Fruit fly (Drosophila melanogaster) whole organism, embryonic: ENCODE measurements around the gene bumpel.
A peak's percentile ranks its signal among the peaks of the same experiment; 100 is the strongest.

Source experiments
- B-H1 ChIP-seq: fragments of 200-800 bp; sonication (Bioruptor generic); IDR thresholded peaks from 3 replicates; pipeline ENCODE4 v1.3.6; 2022; ENCODE audit warnings: missing biosample characterization, missing genetic modification characterization
- Bteb2 ChIP-seq: fragments of 200-800 bp; sonication (Bioruptor generic); optimal IDR thresholded peaks from 2 replicates; lab custom pipeline; 2016; ENCODE audit warnings: missing biosample characterization, missing genetic modification characterization
- CG10321 ChIP-seq: fragments of 200-800 bp; sonication (Bioruptor generic); IDR thresholded peaks from 2 replicates; pipeline ENCODE4 v1.3.6; 2022; ENCODE audit warnings: missing biosample characterization, missing genetic modification characterization
- CG11398 ChIP-seq: fragments of 200-800 bp; sonication (Bioruptor generic); optimal IDR thresholded peaks from 2 replicates; lab custom pipeline; 2016; ENCODE audit warnings: missing biosample characterization, missing genetic modification characterization
- CG11504 ChIP-seq: fragments of 200-800 bp; sonication (Bioruptor generic); optimal IDR thresholded peaks from 3 replicates; lab custom pipeline; 2019; ENCODE audit warnings: missing biosample characterization, mild to moderate bottlenecking, missing genetic modification characterization, moderate library complexity
- CG11560 ChIP-seq: fragments of 200-800 bp; sonication (Bioruptor generic); IDR thresholded peaks from 3 replicates; pipeline ENCODE4 v1.3.6; 2022; ENCODE audit warnings: missing biosample characterization, missing genetic modification characterization
- CG11723 ChIP-seq: fragments of 200-800 bp; sonication (Bioruptor generic); optimal IDR thresholded peaks from 2 replicates; lab custom pipeline; 2017; ENCODE audit warnings: missing biosample characterization, mild to moderate bottlenecking, missing genetic modification characterization
- CG12744 ChIP-seq: fragments of 200-800 bp; sonication (Bioruptor generic); optimal IDR thresholded peaks from 2 replicates; lab custom pipeline; 2016; ENCODE audit warnings: missing biosample characterization, missing genetic modification characterization
- CG13775 ChIP-seq: fragments of 200-800 bp; sonication (Bioruptor generic); optimal IDR thresholded peaks from 3 replicates; lab custom pipeline; 2017; ENCODE audit warnings: missing biosample characterization, mild to moderate bottlenecking, missing genetic modification characterization
- CG15269 ChIP-seq: fragments of 200-800 bp; sonication (Bioruptor generic); optimal IDR thresholded peaks from 2 replicates; lab custom pipeline; 2018; ENCODE audit warnings: missing biosample characterization, mild to moderate bottlenecking, missing genetic modification characterization, moderate library complexity
- CG17186 ChIP-seq: fragments of 200-800 bp; sonication (Bioruptor generic); optimal IDR thresholded peaks from 3 replicates; lab custom pipeline; 2017; ENCODE audit warnings: missing biosample characterization, missing genetic modification reagents, missing genetic modification characterization
- CG17829 ChIP-seq: fragments of 200-800 bp; optimal IDR thresholded peaks from 2 replicates; lab custom pipeline; 2019; ENCODE audit warnings: missing biosample characterization, mild to moderate bottlenecking, missing genetic modification characterization, moderate library complexity
- CG4328 ChIP-seq: fragments of 200-800 bp; sonication (Bioruptor generic); optimal IDR thresholded peaks from 3 replicates; lab custom pipeline; 2017; ENCODE audit warnings: missing biosample characterization, missing genetic modification reagents, missing genetic modification characterization
- CG6175 ChIP-seq: fragments of 200-800 bp; sonication (Bioruptor generic); IDR thresholded peaks from 3 replicates; pipeline ENCODE4 v1.3.6; 2022; ENCODE audit warnings: missing biosample characterization, missing genetic modification characterization
- CG7987 ChIP-seq: fragments of 200-800 bp; sonication (Bioruptor generic); optimal IDR thresholded peaks from 2 replicates; lab custom pipeline; 2018; ENCODE audit warnings: missing biosample characterization, mild to moderate bottlenecking, missing genetic modification characterization, moderate library complexity
- CG8478 ChIP-seq: fragments of >200 bp; optimal IDR thresholded peaks from 2 replicates; lab custom pipeline; 2018
- CkIIα-i1 ChIP-seq: fragments of 200-800 bp; sonication (Bioruptor generic); IDR thresholded peaks from 2 replicates; pipeline ENCODE4 v1.3.6; 2022; ENCODE audit warnings: missing biosample characterization, missing genetic modification characterization
- GATAe ChIP-seq: fragments of 200-800 bp; sonication (Bioruptor generic); conservative IDR thresholded peaks from 2 replicates; pipeline ENCODE4 v1.3.6; 2022; ENCODE audit warnings: missing biosample characterization, missing genetic modification characterization
- HLH54F ChIP-seq: fragments of 200-800 bp; sonication (Bioruptor generic); optimal IDR thresholded peaks from 3 replicates; lab custom pipeline; 2016; ENCODE audit warnings: missing biosample characterization, missing genetic modification characterization
- HLHmδ ChIP-seq: fragments of 200-800 bp; sonication (Bioruptor generic); optimal IDR thresholded peaks from 2 replicates; lab custom pipeline; 2018; ENCODE audit warnings: missing biosample characterization, mild to moderate bottlenecking, missing genetic modification characterization, moderate library complexity
- Hr51 ChIP-seq, 2 experiments: fragments of 200-800 bp; sonication (Bioruptor generic); optimal IDR thresholded peaks; 2 replicates in 1 of 2; 3 replicates in 1 of 2; lab custom pipeline; 2016 to 2018; ENCODE audit warnings: missing biosample characterization in 2 of 2, missing genetic modification characterization in 2 of 2, mild to moderate bottlenecking in 1 of 2, moderate library complexity in 1 of 2
- MBD-R2 ChIP-seq: fragments of 200-800 bp; sonication (Bioruptor generic); IDR thresholded peaks from 2 replicates; pipeline ENCODE4 v1.3.6; 2022; ENCODE audit warnings: missing biosample characterization, missing genetic modification characterization
- MESR4 ChIP-seq: fragments of 200-800 bp; sonication (Bioruptor generic); optimal IDR thresholded peaks from 2 replicates; lab custom pipeline; 2018; ENCODE audit warnings: missing biosample characterization, mild to moderate bottlenecking, missing genetic modification characterization, moderate library complexity
- Optix ChIP-seq: fragments of 200-800 bp; sonication (Bioruptor generic); IDR thresholded peaks from 3 replicates; pipeline ENCODE4 v1.3.6; 2022; ENCODE audit warnings: missing biosample characterization, missing genetic modification characterization
- Scr ChIP-seq: fragments of 200-800 bp; sonication (Bioruptor generic); IDR thresholded peaks from 2 replicates; pipeline ENCODE4 v1.3.6; 2022; ENCODE audit warnings: missing biosample characterization, missing genetic modification characterization; ENCODE audit not compliant: partially characterized antibody
- Spps ChIP-seq: fragments of 200-800 bp; sonication (Bioruptor generic); optimal IDR thresholded peaks from 2 replicates; lab custom pipeline; 2018; ENCODE audit warnings: missing biosample characterization, mild to moderate bottlenecking, missing genetic modification characterization
- Xrp1 ChIP-seq: fragments of 200-800 bp; sonication (Bioruptor generic); IDR thresholded peaks from 2 replicates; pipeline ENCODE4 v1.3.6; 2022; ENCODE audit warnings: missing biosample characterization, missing genetic modification characterization
- ase ChIP-seq: fragments of 200-800 bp; sonication (Bioruptor generic); IDR thresholded peaks from 3 replicates; pipeline ENCODE4 v1.3.6; 2022; ENCODE audit warnings: missing biosample characterization, missing genetic modification characterization
- bbx ChIP-seq: fragments of 200-800 bp; sonication (Bioruptor generic); IDR thresholded peaks from 2 replicates; pipeline ENCODE4 v1.3.6; 2022; ENCODE audit warnings: missing biosample characterization, missing genetic modification characterization; ENCODE audit not compliant: partially characterized antibody
- bigmax ChIP-seq: fragments of 200-800 bp; sonication (Bioruptor generic); optimal IDR thresholded peaks from 2 replicates; lab custom pipeline; 2018; ENCODE audit warnings: missing biosample characterization, mild to moderate bottlenecking, missing genetic modification characterization
- cas ChIP-seq: fragments of 200-800 bp; sonication (Bioruptor generic); IDR thresholded peaks from 2 replicates; pipeline ENCODE4 v1.3.6; 2022; ENCODE audit warnings: missing biosample characterization, missing genetic modification characterization
- chinmo ChIP-seq: fragments of 200-800 bp; sonication (Bioruptor generic); IDR thresholded peaks from 4 replicates; pipeline ENCODE4 v1.3.6; 2022; ENCODE audit warnings: missing biosample characterization, missing genetic modification characterization; ENCODE audit not compliant: partially characterized antibody
- da ChIP-seq: fragments of 200-800 bp; sonication (Bioruptor generic); optimal IDR thresholded peaks from 2 replicates; lab custom pipeline; 2016; ENCODE audit warnings: missing biosample characterization, missing genetic modification characterization
- dimm ChIP-seq: fragments of 200-800 bp; sonication (Bioruptor generic); IDR thresholded peaks from 2 replicates; pipeline ENCODE4 v1.3.6; 2022; ENCODE audit warnings: missing biosample characterization, missing genetic modification characterization
- dmrt99B ChIP-seq: fragments of 200-800 bp; sonication (Bioruptor generic); optimal IDR thresholded peaks from 2 replicates; lab custom pipeline; 2018; ENCODE audit warnings: missing biosample characterization, mild to moderate bottlenecking, missing genetic modification characterization, moderate library complexity
- dysf ChIP-seq: fragments of 200-800 bp; sonication (Bioruptor generic); IDR thresholded peaks from 3 replicates; pipeline ENCODE4 v1.3.6; 2022; ENCODE audit warnings: missing biosample characterization, missing genetic modification characterization
- fd96Cb ChIP-seq: fragments of 200-800 bp; sonication (Bioruptor generic); optimal IDR thresholded peaks from 2 replicates; lab custom pipeline; 2018; ENCODE audit warnings: missing biosample characterization, mild to moderate bottlenecking, missing genetic modification characterization, moderate library complexity
- gcm ChIP-seq: fragments of 200-800 bp; sonication (Bioruptor generic); optimal IDR thresholded peaks from 2 replicates; lab custom pipeline; 2019; ENCODE audit warnings: missing biosample characterization, mild to moderate bottlenecking, missing genetic modification characterization, moderate library complexity
- gfzf ChIP-seq: fragments of 200-800 bp; sonication (Bioruptor generic); optimal IDR thresholded peaks from 2 replicates; lab custom pipeline; 2016; ENCODE audit warnings: missing biosample characterization, mild to moderate bottlenecking, missing genetic modification characterization, moderate library complexity
- insv ChIP-seq, 2 experiments: fragments of 200-800 bp; sonication (Bioruptor generic); optimal IDR thresholded peaks; 3 replicates each; lab custom pipeline; 2016 to 2018; ENCODE audit warnings: missing biosample characterization in 2 of 2, missing genetic modification characterization in 2 of 2
- pfk ChIP-seq: fragments of 200-800 bp; sonication (Bioruptor generic); optimal IDR thresholded peaks from 2 replicates; lab custom pipeline; 2018; ENCODE audit warnings: missing biosample characterization, mild to moderate bottlenecking, missing genetic modification characterization, moderate library complexity
- ranshi ChIP-seq: fragments of 200-800 bp; sonication (Bioruptor generic); IDR thresholded peaks from 2 replicates; pipeline ENCODE4 v1.3.6; 2022; ENCODE audit warnings: missing biosample characterization, missing genetic modification characterization
- run ChIP-seq: fragments of 200-800 bp; sonication (Bioruptor generic); optimal IDR thresholded peaks from 3 replicates; lab custom pipeline; 2018; ENCODE audit warnings: missing biosample characterization, mild to moderate bottlenecking, missing genetic modification characterization
- slbo ChIP-seq: fragments of 200-800 bp; sonication (Bioruptor generic); IDR thresholded peaks from 2 replicates; pipeline ENCODE4 v1.3.6; 2022; ENCODE audit warnings: missing biosample characterization, missing genetic modification characterization
- sr ChIP-seq: fragments of 200-800 bp; sonication (Bioruptor generic); IDR thresholded peaks from 3 replicates; pipeline ENCODE4 v1.3.6; 2022; ENCODE audit warnings: missing biosample characterization, missing genetic modification characterization
- tap ChIP-seq: fragments of 200-800 bp; optimal IDR thresholded peaks from 3 replicates; lab custom pipeline; 2019; ENCODE audit warnings: missing biosample characterization, mild to moderate bottlenecking, missing genetic modification characterization, moderate library complexity
- tgo ChIP-seq: fragments of 200-800 bp; sonication (Bioruptor generic); IDR thresholded peaks from 3 replicates; pipeline ENCODE4 v1.3.6; 2022; ENCODE audit warnings: missing biosample characterization, missing genetic modification characterization
- wdn ChIP-seq: fragments of 200-800 bp; sonication (Bioruptor generic); IDR thresholded peaks from 2 replicates; pipeline ENCODE4 v1.3.6; 2022; ENCODE audit warnings: missing biosample characterization, missing genetic modification characterization
- wor ChIP-seq: fragments of 200-800 bp; sonication (Bioruptor generic); IDR thresholded peaks from 2 replicates; pipeline ENCODE4 v1.3.6; 2022; ENCODE audit warnings: missing biosample characterization, missing genetic modification characterization
- z ChIP-seq: fragments of 200-800 bp; sonication (Bioruptor generic); IDR thresholded peaks from 3 replicates; pipeline ENCODE4 v1.3.6; 2022; ENCODE audit warnings: missing biosample characterization, missing genetic modification characterization

Gene bumpel

DNA sequence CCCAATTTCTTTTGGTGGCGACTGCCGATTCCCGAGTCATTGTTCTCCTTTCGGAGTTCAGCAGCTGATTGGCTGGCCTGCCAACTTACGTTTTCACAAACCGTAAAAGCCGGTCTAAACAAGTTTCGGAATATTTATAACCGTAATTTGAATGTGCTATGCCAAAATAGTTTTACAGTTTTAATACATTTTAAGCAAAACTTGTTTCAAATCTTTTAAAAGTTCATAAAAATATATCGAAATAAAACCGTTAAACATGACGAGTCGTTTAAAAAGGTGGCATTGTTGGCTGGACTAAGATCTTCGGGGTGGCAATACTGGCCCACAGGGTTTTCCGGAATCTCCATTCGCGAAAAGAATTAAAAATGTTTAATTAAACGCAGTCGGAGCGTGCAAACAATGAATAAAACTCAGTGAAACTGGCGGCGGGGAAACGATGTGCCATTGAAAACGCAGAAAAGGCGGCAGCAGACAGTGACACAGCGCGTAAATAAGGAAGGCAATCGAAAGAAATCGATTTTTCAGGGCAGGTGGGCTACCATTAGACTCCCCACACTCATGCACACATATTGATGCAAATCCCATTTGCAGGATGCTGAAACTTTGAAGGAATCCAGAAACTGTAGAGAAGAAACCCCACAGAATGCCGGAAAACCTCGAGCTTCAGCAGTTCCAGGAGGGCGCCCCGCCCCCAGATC lies 17.2 kb upstream of the bumpel start, which contains the start of the genes Exd2 and CG5281 (continued):
- TF ChIP-seq run (tag; lab: Kevin White, UChicago), result no peak
- no peak for TF ChIP-seq ase (GFP tag; lab: Robert Waterston, UW)
- no peak for TF ChIP-seq CG11504 (tag; lab: Kevin White, UChicago)
- TF ChIP-seq sr (GFP tag; lab: Robert Waterston, UW), result no peak
- TF ChIP-seq Scr (GFP tag; lab: Robert Waterston, UW), result peak; percentile 48; the same call in 1 of the 2 replicates
- TF ChIP-seq bbx (GFP tag; lab: Robert Waterston, UW), result no peak
- TF ChIP-seq CG7987 (GFP tag; lab: Kevin White, UChicago), result peak; percentile 20
- no peak for TF ChIP-seq CkIIα-i1
- TF ChIP-seq HLH54F (GFP tag; lab: Kevin White, UChicago), result peak; percentile 55
- peak in 1 of 2 experiments; percentile 23 for TF ChIP-seq insv (GFP tag; optimal IDR thresholded peaks at IDR 0.05; lab: Kevin White, UChicago)
- peak; percentile 18 for TF ChIP-seq Spps
- peak; percentile 46 for TF ChIP-seq Bteb2 (GFP tag; lab: Kevin White, UChicago)
- TF ChIP-seq gfzf (GFP tag; lab: Kevin White, UChicago), result peak; percentile 26
- peak; percentile 14; the same call in 1 of the 3 replicates for TF ChIP-seq tgo (GFP tag; lab: Robert Waterston, UW)
- no peak for TF ChIP-seq CG11398 (GFP tag; lab: Kevin White, UChicago)
- TF ChIP-seq gcm, result peak; percentile 46
- peak; percentile 9 for TF ChIP-seq fd96Cb (tag; lab: Kevin White, UChicago)
- TF ChIP-seq pfk (GFP tag; lab: Kevin White, UChicago), result no peak
- TF ChIP-seq da (GFP tag; lab: Kevin White, UChicago), result peak; percentile 29
- TF ChIP-seq wdn (GFP tag; lab: Robert Waterston, UW), result no peak
- TF ChIP-seq CG6175, result no peak
- peak; percentile 38; the same call in 1 of the 3 replicates for TF ChIP-seq dysf
- TF ChIP-seq dimm (GFP tag; lab: Robert Waterston, UW), result no peak
- peak; percentile 53 for TF ChIP-seq CG4328 (GFP tag; lab: Kevin White, UChicago)
- peak; percentile 61 for TF ChIP-seq CG13775
- TF ChIP-seq chinmo (GFP tag; lab: Robert Waterston, UW), result no peak
- TF ChIP-seq CG15269 (tag; lab: Kevin White, UChicago), result peak; percentile 67
- no peak for TF ChIP-seq B-H1 (GFP tag; lab: Robert Waterston, UW)
- TF ChIP-seq CG8478 (lab: Kevin White, UChicago), result no peak
- TF ChIP-seq wor (GFP tag; lab: Robert Waterston, UW), result no peak
- TF ChIP-seq MESR4 (GFP tag; lab: Kevin White, UChicago), result peak; percentile 43
- no peak for TF ChIP-seq HLHmδ
- TF ChIP-seq CG12744 (GFP tag; lab: Kevin White, UChicago), result peak; percentile 20
- TF ChIP-seq CG10321 (GFP tag; lab: Robert Waterston, UW), result no peak
- TF ChIP-seq CG17829, result peak; percentile 44
- no peak for TF ChIP-seq Optix
- TF ChIP-seq CG17186 (GFP tag; lab: Kevin White, UChicago), result no peak
- peak; percentile 41; the same call in 1 of the 2 replicates for TF ChIP-seq slbo (GFP tag; lab: Robert Waterston, UW)
- TF ChIP-seq tap (tag; lab: Kevin White, UChicago), result no peak
- no peak for TF ChIP-seq GATAe (GFP tag; lab: Robert Waterston, UW)
- TF ChIP-seq Xrp1 (GFP tag; lab: Robert Waterston, UW), result no peak
- no peak for TF ChIP-seq CG11560 (tag; lab: Robert Waterston, UW)
- no peak for TF ChIP-seq cas (GFP tag; lab: Robert Waterston, UW)
- peak; percentile 73 for TF ChIP-seq MBD-R2 (GFP tag; lab: Robert Waterston, UW)
- TF ChIP-seq ranshi, result no peak
- TF ChIP-seq CG11723 (GFP tag; lab: Kevin White, UChicago), result no peak
- TF ChIP-seq dmrt99B, result no peak
- TF ChIP-seq Hr51 (GFP tag; optimal IDR thresholded peaks at IDR 0.05; lab: Kevin White, UChicago), result peak; percentile 62 to 67
- TF ChIP-seq bigmax (GFP tag; lab: Kevin White, UChicago), result no peak
- no peak for TF ChIP-seq z (GFP tag; lab: Robert Waterston, UW)
